Worm (Caenorhabditis elegans): ENCODE measurements around the gene T24B8.7.
A peak's percentile ranks its signal among the peaks of the same experiment; 100 is the strongest.

T24B8.7 gene

DNA sequence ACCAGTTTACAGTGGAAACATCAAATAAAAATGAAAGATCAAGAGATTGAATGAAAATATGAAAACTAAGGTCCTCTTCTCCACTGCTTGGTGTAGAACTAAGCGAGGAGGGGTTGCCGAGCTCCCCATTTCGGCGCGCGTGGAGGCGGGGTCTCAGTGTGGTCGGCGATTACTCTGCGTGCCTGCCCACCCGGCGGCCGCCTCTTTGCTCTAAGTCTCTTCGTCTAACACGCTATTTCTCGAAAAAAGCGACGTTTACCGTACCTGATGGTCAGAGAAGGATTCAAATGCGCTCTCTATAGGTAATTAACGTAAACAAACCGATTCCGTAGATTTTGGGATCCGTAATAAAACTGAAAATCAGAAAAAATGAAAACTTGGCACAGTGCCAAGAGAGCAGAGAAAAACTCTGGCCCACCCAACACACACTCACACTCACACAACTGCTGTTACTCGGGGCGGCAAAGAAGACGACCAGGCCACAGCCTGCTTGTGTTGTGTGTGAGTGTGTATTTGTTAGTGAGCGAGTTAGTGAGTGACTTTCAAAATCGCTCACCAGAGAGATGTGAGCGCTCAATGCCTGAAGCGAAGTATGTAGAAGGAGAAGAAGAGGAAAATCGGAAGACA lies 8.2 kb upstream of the T24B8.7 start (continued):
- TF ChIP-seq nhr-47 (tag; optimal IDR thresholded peaks at IDR 0.05) (peak; percentile 78), efl-3 (GFP tag; optimal IDR thresholded peaks at IDR 0.05) (no peak), C16A3.4 (tag; optimal IDR thresholded peaks at IDR 0.05) (peak; percentile 66), unc-30 (tag; optimal IDR thresholded peaks at IDR 0.05) (no peak), nhr-12 (tag; optimal IDR thresholded peaks at IDR 0.05) (no peak), nhr-71 (tag; optimal IDR thresholded peaks at IDR 0.05) (peak; percentile 89), zag-1 (tag; optimal IDR thresholded peaks at IDR 0.05) (no peak), grh-1 (GFP tag; IDR thresholded peaks at IDR 0.05) (0 out of 2 replicates have a peak, but pooled peaks have one; percentile 11), snpc-4 (tag; optimal IDR thresholded peaks at IDR 0.05) (no peak), mab-9 (GFP tag; IDR thresholded peaks at IDR 0.05) (0 out of 2 replicates have a peak, but pooled peaks have one; percentile 12), rnt-1 (tag; optimal IDR thresholded peaks at IDR 0.05) (peak; percentile 77), lir-3 (tag; optimal IDR thresholded peaks at IDR 0.05; ENCODE audit: poor library complexity) (no peak), nhr-85 (tag) (peak; percentile 45), swsn-7 (tag; optimal IDR thresholded peaks at IDR 0.05) (peak; percentile 75), sup-37 (GFP tag; optimal IDR thresholded peaks at IDR 0.05) (peak; percentile 45), isw-1 (GFP tag; IDR thresholded peaks at IDR 0.05) (peak; percentile 47), tlp-1 (tag; optimal IDR thresholded peaks at IDR 0.05) (no peak), unc-98 (GFP tag; IDR thresholded peaks at IDR 0.05) (no peak), dpl-1 (GFP tag; optimal IDR thresholded peaks at IDR 0.05) (peak; percentile 24 to 52 (median 32)), egl-13 (tag; optimal IDR thresholded peaks at IDR 0.05) (peak; percentile 28), nhr-77 (tag; optimal IDR thresholded peaks at IDR 0.05) (peak; percentile 75), nhr-11 (tag; optimal IDR thresholded peaks at IDR 0.05) (no peak), vab-15 (tag; optimal IDR thresholded peaks at IDR 0.05) (no peak), mdl-1 (tag; optimal IDR thresholded peaks at IDR 0.05) (peak in 1 of 2 experiments; percentile 29), nhr-90 (tag; optimal IDR thresholded peaks at IDR 0.05; ENCODE audit: poor library complexity) (peak; percentile 26), aly-2 (tag; optimal IDR thresholded peaks at IDR 0.05) (peak; percentile 14), snu-23 (GFP tag; optimal IDR thresholded peaks at IDR 0.05) (peak; percentile 84), lin-13 (GFP tag; optimal IDR thresholded peaks at IDR 0.05) (peak; percentile 66), ama-1 (optimal IDR thresholded peaks at IDR 0.05) (no peak), tbx-2 (tag; optimal IDR thresholded peaks at IDR 0.05) (peak; percentile 74), ceh-63 (GFP tag; optimal IDR thresholded peaks at IDR 0.05) (no peak)

ce11 chrII:9061099-9061498 lies 7.6 kb upstream of the T24B8.7 start, which contains the start of gene T24B8.3:
Gene T24B8.3 (minus strand): TSS chrII:9061137.
- no peak for TF ChIP-seq swsn-7 (tag; optimal IDR thresholded peaks at IDR 0.05)
- peak; percentile 48 for TF ChIP-seq nhr-20 (tag; optimal IDR thresholded peaks at IDR 0.05)
- TF ChIP-seq Y116A8C.19 (tag; optimal IDR thresholded peaks at IDR 0.05; ENCODE audit: borderline replicate concordance) = no peak
- peak; percentile 10 for TF ChIP-seq lir-3 (tag; optimal IDR thresholded peaks at IDR 0.05; ENCODE audit: poor library complexity)
- TF ChIP-seq mep-1 (tag; optimal IDR thresholded peaks at IDR 0.05) = peak; percentile 54
- TF ChIP-seq dpl-1 (GFP tag; optimal IDR thresholded peaks at IDR 0.05) = peak in 2 of 3 experiments; percentile 40 to 45
- TF ChIP-seq blmp-1 (tag; optimal IDR thresholded peaks at IDR 0.05) = peak; percentile 49
- no peak for TF ChIP-seq isw-1 (GFP tag; IDR thresholded peaks at IDR 0.05)
- peak; percentile 25 for TF ChIP-seq elt-2 (tag; optimal IDR thresholded peaks at IDR 0.05)
- no peak for TF ChIP-seq mdl-1 (tag; optimal IDR thresholded peaks at IDR 0.05)
- peak; percentile 29 for TF ChIP-seq lin-13 (GFP tag; optimal IDR thresholded peaks at IDR 0.05)
- peak; percentile 3 for TF ChIP-seq rnt-1 (tag; optimal IDR thresholded peaks at IDR 0.05)
- TF ChIP-seq fkh-4 (tag; optimal IDR thresholded peaks at IDR 0.05; ENCODE audit: borderline replicate concordance) = no peak
- peak in 1 of 6 experiments; percentile 40 for TF ChIP-seq elt-3 (tag; optimal IDR thresholded peaks at IDR 0.05)
- TF ChIP-seq nhr-71 (tag; optimal IDR thresholded peaks at IDR 0.05) = peak; percentile 48
- peak in 1 of 2 experiments; percentile 33 for TF ChIP-seq efl-1 (optimal IDR thresholded peaks at IDR 0.05)
- TF ChIP-seq efl-1 (GFP tag; optimal IDR thresholded peaks at IDR 0.05 in 1 of 2) = peak; percentile 43 to 95
- TF ChIP-seq nhr-19 (GFP tag; conservative IDR thresholded peaks at IDR 0.05) = peak; percentile 43; the same call in 1 of the 2 replicates
- TF ChIP-seq vab-15 (tag; optimal IDR thresholded peaks at IDR 0.05) = no peak
- TF ChIP-seq nhr-90 (tag; optimal IDR thresholded peaks at IDR 0.05; ENCODE audit: poor library complexity) = peak; percentile 16
- peak; percentile 83 for TF ChIP-seq nhr-85 (tag)
- TF ChIP-seq lsy-2 (tag; optimal IDR thresholded peaks at IDR 0.05) = peak; percentile 42 to 77
- TF ChIP-seq lin-14 (GFP tag; optimal IDR thresholded peaks at IDR 0.05) = peak; percentile 19
- TF ChIP-seq ets-5 (GFP tag; IDR thresholded peaks at IDR 0.05) = no peak
- peak; percentile 12 to 58 for TF ChIP-seq lin-35 (GFP tag; optimal IDR thresholded peaks at IDR 0.05)
- TF ChIP-seq unc-130 (tag; optimal IDR thresholded peaks at IDR 0.05) = peak; percentile 45
- TF ChIP-seq C16A3.4 (tag; optimal IDR thresholded peaks at IDR 0.05) = peak; percentile 40
